Fruit fly (Drosophila melanogaster): ENCODE results near the gene CG17636.

dm6 chrX:148326-148725 lies 21.8 kb upstream of the CG17636 start, which contains the start of gene CG17707:
- TF ChIP-seq CG9215 (GFP tag; IDR thresholded peaks at IDR 0.05) = no peak
- TF ChIP-seq Fer3 (tag; optimal IDR thresholded peaks at IDR 0.05) = no peak
- TF ChIP-seq usp (GFP tag; optimal IDR thresholded peaks at IDR 0.05) = no peak

Data from whole organism, embryonic.